Worm (Caenorhabditis elegans): ENCODE measurements around the gene Y43D4A.2.

ce11 chrIV:16777758-16778157 lies 22.1 kb upstream of the Y43D4A.2 start:
- no peak for TF ChIP-seq tbx-2 (tag; optimal IDR thresholded peaks at IDR 0.05)
- no peak for TF ChIP-seq ama-1 (optimal IDR thresholded peaks at IDR 0.05)
- TF ChIP-seq dve-1 (tag; optimal IDR thresholded peaks at IDR 0.05) = no peak
- TF ChIP-seq ahr-1 (tag; optimal IDR thresholded peaks at IDR 0.05) = no peak
- no peak for TF ChIP-seq npax-4 (tag; optimal IDR thresholded peaks at IDR 0.05)
- no peak for TF ChIP-seq ets-4 (tag; optimal IDR thresholded peaks at IDR 0.05)
- no peak for TF ChIP-seq nhr-11 (tag; optimal IDR thresholded peaks at IDR 0.05)
- TF ChIP-seq hlh-8 (tag; optimal IDR thresholded peaks at IDR 0.05) = no peak
- no peak for TF ChIP-seq C08G9.2 (tag; optimal IDR thresholded peaks at IDR 0.05)
- TF ChIP-seq mec-3 (tag; optimal IDR thresholded peaks at IDR 0.05; ENCODE audit: borderline replicate concordance) = no peak
- no peak for TF ChIP-seq tbx-7 (tag; optimal IDR thresholded peaks at IDR 0.05)
